ENCODE assay signal across 3 worm cellular contexts in genomic region chrII:9282787-9283186, ce11.
TF ChIP-seq lines count a peak whose summit lies in the region.

No protein-coding gene starts in this region.

TF ChIP-seq in whole organism, L2 larva, 48 proteins besides CTCF, POLR2A, EP300 and RAD21 (continued from another document):
- TF ChIP-seq ama-1 (optimal IDR thresholded peaks at IDR 0.05; lab: Kevin White, UChicago): peak; percentile 86
- no peak for TF ChIP-seq elt-3 (tag; optimal IDR thresholded peaks at IDR 0.05; lab: Kevin White, UChicago)
- peak; percentile 94 for TF ChIP-seq sma-3 (GFP tag; optimal IDR thresholded peaks at IDR 0.05; lab: Kevin White, UChicago)
- TF ChIP-seq skn-1 (tag; optimal IDR thresholded peaks at IDR 0.05; lab: Kevin White, UChicago): peak; percentile 75
- peak; percentile 87 for TF ChIP-seq peb-1 (tag; optimal IDR thresholded peaks at IDR 0.05; lab: Kevin White, UChicago)
- peak; percentile 70 for TF ChIP-seq gmeb-1 (tag; optimal IDR thresholded peaks at IDR 0.05; lab: Kevin White, UChicago)
- TF ChIP-seq ZK546.5 (tag; optimal IDR thresholded peaks at IDR 0.05; lab: Kevin White, UChicago): no peak
- TF ChIP-seq lin-11 (tag; optimal IDR thresholded peaks at IDR 0.05; lab: Kevin White, UChicago): peak; percentile 89
- TF ChIP-seq unc-55 (GFP tag; optimal IDR thresholded peaks at IDR 0.05; lab: Kevin White, UChicago): peak; percentile 93
- TF ChIP-seq sem-4 (tag; optimal IDR thresholded peaks at IDR 0.05; lab: Kevin White, UChicago): peak; percentile 75
- TF ChIP-seq nhr-21 (tag; optimal IDR thresholded peaks at IDR 0.05; lab: Kevin White, UChicago): peak; percentile 94
- peak; percentile 69 for TF ChIP-seq ceh-16 (tag; optimal IDR thresholded peaks at IDR 0.05; lab: Kevin White, UChicago)
- peak; percentile 86 for TF ChIP-seq lin-13 (GFP tag; optimal IDR thresholded peaks at IDR 0.05; lab: Kevin White, UChicago)
- peak; percentile 54 for TF ChIP-seq blmp-1 (tag; optimal IDR thresholded peaks at IDR 0.05; lab: Kevin White, UChicago; ENCODE audit: insufficient read depth)
- TF ChIP-seq lsy-2 (tag; optimal IDR thresholded peaks at IDR 0.05; lab: Kevin White, UChicago): peak; percentile 75 to 95
- no peak for TF ChIP-seq nhr-237 (tag; optimal IDR thresholded peaks at IDR 0.05; lab: Kevin White, UChicago)
- TF ChIP-seq Y55F3AM.14 (GFP tag; optimal IDR thresholded peaks at IDR 0.05; lab: Kevin White, UChicago): peak; percentile 76
- peak; percentile 18 for TF ChIP-seq elt-1 (tag; optimal IDR thresholded peaks at IDR 0.05; lab: Kevin White, UChicago)
- TF ChIP-seq ztf-11 (tag; optimal IDR thresholded peaks at IDR 0.05; lab: Kevin White, UChicago): no peak
- no peak for TF ChIP-seq ceh-82 (tag; optimal IDR thresholded peaks at IDR 0.05; lab: Kevin White, UChicago)
- TF ChIP-seq nhr-6 (tag; optimal IDR thresholded peaks at IDR 0.05; lab: Kevin White, UChicago): peak; percentile 90
- no peak for TF ChIP-seq lin-39 (tag; optimal IDR thresholded peaks at IDR 0.05; lab: Kevin White, UChicago)
- no peak for TF ChIP-seq R02D3.7 (tag; optimal IDR thresholded peaks at IDR 0.05; lab: Kevin White, UChicago)
- TF ChIP-seq alr-1 (tag; optimal IDR thresholded peaks at IDR 0.05; lab: Kevin White, UChicago): no peak
TF ChIP-seq in whole organism, L2 larva: peak in this region for 31.

TF ChIP-seq in whole organism, L4 larva, 104 proteins besides CTCF, POLR2A, EP300 and RAD21 (continued from another document and continues in another):
- TF ChIP-seq pha-4 (GFP tag; IDR thresholded peaks at IDR 0.05; lab: Robert Waterston, UW) (peak; percentile 57), pha-4 (tag; optimal IDR thresholded peaks at IDR 0.05; lab: Kevin White, UChicago) (peak; percentile 93), T20F7.1 (GFP tag; optimal IDR thresholded peaks at IDR 0.05; lab: Kevin White, UChicago) (peak; percentile 60), tag-97 (GFP tag; IDR thresholded peaks at IDR 0.05; lab: Robert Waterston, UW) (no peak), ZK337.2 (GFP tag; IDR thresholded peaks at IDR 0.05; lab: Robert Waterston, UW) (no peak), mes-2 (tag; optimal IDR thresholded peaks at IDR 0.05; lab: Kevin White, UChicago; ENCODE audit: poor library complexity, severe bottlenecking) (peak; percentile 83), nhr-42 (GFP tag; IDR thresholded peaks at IDR 0.05; lab: Robert Waterston, UW) (peak; percentile 81; the same call in 1 of the 2 replicates), ces-1 (GFP tag; optimal IDR thresholded peaks at IDR 0.05; lab: Kevin White, UChicago) (no peak), jun-1 (tag; optimal IDR thresholded peaks at IDR 0.05; lab: Kevin White, UChicago) (peak; percentile 66), daf-12 (tag; optimal IDR thresholded peaks at IDR 0.05; lab: Kevin White, UChicago) (no peak), lin-1 (GFP tag; IDR thresholded peaks at IDR 0.05; lab: Robert Waterston, UW) (peak; percentile 74), cey-2 (tag; optimal IDR thresholded peaks at IDR 0.05; lab: Kevin White, UChicago; ENCODE audit: borderline replicate concordance, insufficient read depth) (peak; percentile 67), F44E2.7 (GFP tag; IDR thresholded peaks at IDR 0.05; lab: Robert Waterston, UW) (0 out of 2 replicates have a peak, but pooled peaks have one; percentile 27), dpl-1 (GFP tag; optimal IDR thresholded peaks at IDR 0.05; lab: Kevin White, UChicago) (peak; percentile 62), nhr-77 (tag; optimal IDR thresholded peaks at IDR 0.05; lab: Kevin White, UChicago) (peak; percentile 93), php-3 (GFP tag; IDR thresholded peaks at IDR 0.05; lab: Robert Waterston, UW) (peak; percentile 35; the same call in 1 of the 2 replicates), ceh-44 (GFP tag; IDR thresholded peaks at IDR 0.05; lab: Robert Waterston, UW) (0 out of 2 replicates have a peak, but pooled peaks have one; percentile 14), arid-1 (GFP tag; conservative IDR thresholded peaks at IDR 0.05; lab: Robert Waterston, UW) (peak; percentile 62; the same call in 1 of the 2 replicates), mxl-3 (GFP tag; optimal IDR thresholded peaks at IDR 0.05; lab: Kevin White, UChicago) (peak; percentile 93), rbr-2 (tag; optimal IDR thresholded peaks at IDR 0.05; lab: Kevin White, UChicago) (peak; percentile 88), nhr-102 (tag; optimal IDR thresholded peaks at IDR 0.05; lab: Kevin White, UChicago) (peak; percentile 59), D1046.2 (GFP tag; IDR thresholded peaks at IDR 0.05; lab: Robert Waterston, UW) (0 out of 2 replicates have a peak, but pooled peaks have one; percentile 42), ceh-82 (tag; optimal IDR thresholded peaks at IDR 0.05; lab: Kevin White, UChicago) (no peak), unc-130 (GFP tag; optimal IDR thresholded peaks at IDR 0.05; lab: Kevin White, UChicago) (no peak), nhr-11 (tag; optimal IDR thresholded peaks at IDR 0.05; lab: Kevin White, UChicago) (peak; percentile 94), Y5F2A.4 (GFP tag; optimal IDR thresholded peaks at IDR 0.05; lab: Kevin White, UChicago) (no peak), nhr-10 (tag; optimal IDR thresholded peaks at IDR 0.05; lab: Kevin White, UChicago) (peak; percentile 39), attf-4 (tag; optimal IDR thresholded peaks at IDR 0.05; lab: Kevin White, UChicago) (peak; percentile 48), nhr-25 (tag; optimal IDR thresholded peaks at IDR 0.05; lab: Kevin White, UChicago; ENCODE audit: borderline replicate concordance, insufficient read depth) (peak; percentile 90), daf-8 (GFP tag; IDR thresholded peaks at IDR 0.05; lab: Robert Waterston, UW) (no peak), dmd-6 (GFP tag; IDR thresholded peaks at IDR 0.05; lab: Robert Waterston, UW) (peak; percentile 91), F26F4.8 (GFP tag; conservative IDR thresholded peaks at IDR 0.05; lab: Robert Waterston, UW) (no peak), egl-43 (GFP tag; IDR thresholded peaks at IDR 0.05; lab: Robert Waterston, UW) (peak; percentile 82), set-16 (GFP tag; IDR thresholded peaks at IDR 0.05; lab: Robert Waterston, UW) (peak; percentile 51), zip-11 (GFP tag; IDR thresholded peaks at IDR 0.05; lab: Robert Waterston, UW) (0 out of 2 replicates have a peak, but pooled peaks have one; percentile 19), Y75B8A.6 (GFP tag; IDR thresholded peaks at IDR 0.05; lab: Robert Waterston, UW) (0 out of 2 replicates have a peak, but pooled peaks have one; percentile 21), aly-2 (tag; optimal IDR thresholded peaks at IDR 0.05; lab: Kevin White, UChicago) (no peak), ztf-7 (tag; optimal IDR thresholded peaks at IDR 0.05; lab: Kevin White, UChicago) (peak; percentile 66), nhr-76 (tag; optimal IDR thresholded peaks at IDR 0.05; lab: Kevin White, UChicago) (no peak), lim-7 (GFP tag; IDR thresholded peaks at IDR 0.05; lab: Robert Waterston, UW) (no peak), T26A8.4 (GFP tag; IDR thresholded peaks at IDR 0.05; lab: Robert Waterston, UW) (peak; percentile 79), hif-1 (tag; optimal IDR thresholded peaks at IDR 0.05; lab: Kevin White, UChicago) (peak; percentile 46 to 86), hlh-11 (tag; optimal IDR thresholded peaks at IDR 0.05; lab: Kevin White, UChicago) (peak; percentile 97), dmd-8 (GFP tag; IDR thresholded peaks at IDR 0.05; lab: Robert Waterston, UW) (0 out of 2 replicates have a peak, but pooled peaks have one; percentile 31), nhr-237 (tag; optimal IDR thresholded peaks at IDR 0.05; lab: Kevin White, UChicago) (peak; percentile 39), pqm-1 (tag; optimal IDR thresholded peaks at IDR 0.05; lab: Kevin White, UChicago) (peak; percentile 94), daf-16 (GFP tag; optimal IDR thresholded peaks at IDR 0.05; lab: Kevin White, UChicago) (peak; percentile 64), daf-16 (tag; optimal IDR thresholded peaks at IDR 0.05; lab: Kevin White, UChicago) (peak; percentile 76), nhr-48 (tag; optimal IDR thresholded peaks at IDR 0.05; lab: Kevin White, UChicago) (peak; percentile 81), F10B5.3 (tag; optimal IDR thresholded peaks at IDR 0.05; lab: Kevin White, UChicago) (peak; percentile 43), snpc-4 (tag; optimal IDR thresholded peaks at IDR 0.05; lab: Kevin White, UChicago) (no peak), ama-1 (optimal IDR thresholded peaks at IDR 0.05; lab: Kevin White, UChicago) (peak; percentile 94), egl-27 (tag; optimal IDR thresholded peaks at IDR 0.05; lab: Kevin White, UChicago) (no peak)

TF ChIP-seq in whole organism, late embryonic, 69 proteins besides CTCF, POLR2A, EP300 and RAD21 (continued from another document):
- TF ChIP-seq K09A11.1 (tag; optimal IDR thresholded peaks at IDR 0.05; lab: Kevin White, UChicago; ENCODE audit: insufficient read depth): peak; percentile 47
- peak; percentile 28 for TF ChIP-seq ceh-19 (GFP tag; optimal IDR thresholded peaks at IDR 0.05; lab: Kevin White, UChicago)
- no peak for TF ChIP-seq pag-3 (tag; optimal IDR thresholded peaks at IDR 0.05; lab: Kevin White, UChicago; ENCODE audit: borderline replicate concordance)
- peak; percentile 67 for TF ChIP-seq ref-2 (tag; optimal IDR thresholded peaks at IDR 0.05; lab: Kevin White, UChicago)
- peak; percentile 56 for TF ChIP-seq unc-42 (tag; optimal IDR thresholded peaks at IDR 0.05; lab: Kevin White, UChicago)
- TF ChIP-seq dmd-4 (tag; optimal IDR thresholded peaks at IDR 0.05; lab: Kevin White, UChicago; ENCODE audit: borderline replicate concordance): no peak
- peak; percentile 3 for TF ChIP-seq ceh-14 (tag; optimal IDR thresholded peaks at IDR 0.05; lab: Kevin White, UChicago)
- no peak for TF ChIP-seq odd-2 (tag; optimal IDR thresholded peaks at IDR 0.05; lab: Kevin White, UChicago)
- peak; percentile 11 for TF ChIP-seq fax-1 (tag; optimal IDR thresholded peaks at IDR 0.05; lab: Kevin White, UChicago)
- TF ChIP-seq pros-1 (tag; optimal IDR thresholded peaks at IDR 0.05; lab: Kevin White, UChicago): peak; percentile 27
- TF ChIP-seq pqm-1 (tag; optimal IDR thresholded peaks at IDR 0.05; lab: Kevin White, UChicago): peak; percentile 35
- TF ChIP-seq dve-1 (tag; optimal IDR thresholded peaks at IDR 0.05; lab: Kevin White, UChicago): peak; percentile 82
- TF ChIP-seq unc-86 (tag; optimal IDR thresholded peaks at IDR 0.05; lab: Kevin White, UChicago): no peak
- no peak for TF ChIP-seq fkh-10 (GFP tag; optimal IDR thresholded peaks at IDR 0.05; lab: Kevin White, UChicago)
- peak; percentile 88 for TF ChIP-seq ceh-18 (tag; optimal IDR thresholded peaks at IDR 0.05; lab: Kevin White, UChicago)
- no peak for TF ChIP-seq nhr-232 (tag; optimal IDR thresholded peaks at IDR 0.05; lab: Kevin White, UChicago)
- peak; percentile 10 for TF ChIP-seq ttx-3 (tag; optimal IDR thresholded peaks at IDR 0.05; lab: Kevin White, UChicago)
- TF ChIP-seq K02D7.2 (tag; optimal IDR thresholded peaks at IDR 0.05; lab: Kevin White, UChicago): no peak
- peak; percentile 83 for TF ChIP-seq hlh-30 (tag; optimal IDR thresholded peaks at IDR 0.05; lab: Kevin White, UChicago; ENCODE audit: insufficient read depth)
- peak; percentile 25 for TF ChIP-seq elt-2 (tag; optimal IDR thresholded peaks at IDR 0.05; lab: Kevin White, UChicago)
- TF ChIP-seq nfya-1 (tag; optimal IDR thresholded peaks at IDR 0.05; lab: Kevin White, UChicago): peak; percentile 93
